Worm (Caenorhabditis elegans): ENCODE results near the gene rde-8.
A peak's percentile ranks its signal among the peaks of the same experiment; 100 is the strongest.

rde-8 gene

DNA sequence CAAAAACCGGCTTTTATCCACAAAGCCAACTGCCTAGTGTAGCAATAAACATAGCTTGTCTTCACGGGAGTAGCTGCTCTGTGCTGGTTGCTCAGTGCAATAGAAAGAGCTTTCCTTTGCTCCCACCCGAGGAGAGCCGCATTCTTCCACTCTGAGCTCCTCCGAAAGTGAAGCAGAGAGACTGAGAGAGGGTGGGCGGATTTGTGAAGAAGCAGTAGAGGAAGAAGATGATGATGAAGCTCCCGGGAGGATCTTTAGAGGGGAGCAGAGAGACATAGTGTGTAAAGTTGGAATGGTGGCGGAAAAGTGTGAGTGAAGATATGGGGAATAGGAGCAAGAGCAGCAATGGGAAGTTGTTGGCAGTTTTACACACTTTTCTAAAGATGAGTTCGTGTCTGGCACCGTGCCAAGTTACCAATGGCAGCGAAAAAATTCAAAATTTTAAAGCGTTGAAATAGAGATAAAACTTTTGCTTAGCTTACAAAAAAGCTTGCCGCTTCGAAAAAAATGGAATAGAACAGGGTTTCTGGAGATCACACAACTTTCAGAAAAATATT, 4.5 kb downstream of the rde-8 start, which contains the start of gene ZC477.4:
Gene ZC477.4 (minus strand): TSS at position 276 of the 557 bp plus-strand sequence.
- no peak for TF ChIP-seq nhr-77 (tag; optimal IDR thresholded peaks at IDR 0.05)
- TF ChIP-seq F13H6.1 (tag; optimal IDR thresholded peaks at IDR 0.05) = peak; percentile 74
- no peak for TF ChIP-seq nhr-25 (tag; optimal IDR thresholded peaks at IDR 0.05)
- TF ChIP-seq nhr-129 (tag; optimal IDR thresholded peaks at IDR 0.05) = peak; percentile 67
- TF ChIP-seq C34F6.9 (tag; optimal IDR thresholded peaks at IDR 0.05) = peak; percentile 41
- TF ChIP-seq sma-9 (GFP tag; optimal IDR thresholded peaks at IDR 0.05) = peak; percentile 48
- TF ChIP-seq sma-9 (tag; optimal IDR thresholded peaks at IDR 0.05) = no peak

DNA sequence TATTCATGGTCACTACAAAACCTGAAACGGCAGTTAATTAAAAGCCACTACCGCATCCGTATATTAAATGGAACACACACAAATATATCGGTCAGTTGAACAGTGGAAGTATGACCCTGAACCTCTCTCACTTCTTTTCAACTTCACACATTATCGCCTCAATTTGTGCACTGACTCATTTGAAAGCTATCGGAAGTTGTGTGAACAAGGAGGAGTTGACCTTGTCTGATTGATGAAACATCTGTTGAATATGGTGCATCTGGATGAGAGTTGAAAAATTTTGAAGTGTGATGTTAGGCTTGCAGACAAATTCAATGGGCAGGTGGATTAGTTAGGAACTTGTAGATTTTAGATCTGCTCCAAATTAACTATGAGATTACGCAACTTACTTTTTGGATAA, 5.6 kb downstream of the rde-8 start:
- TF ChIP-seq lsy-2 (tag; optimal IDR thresholded peaks at IDR 0.05) (no peak), lin-39 (tag; optimal IDR thresholded peaks at IDR 0.05) (no peak), nhr-129 (tag; optimal IDR thresholded peaks at IDR 0.05) (no peak)

DNA sequence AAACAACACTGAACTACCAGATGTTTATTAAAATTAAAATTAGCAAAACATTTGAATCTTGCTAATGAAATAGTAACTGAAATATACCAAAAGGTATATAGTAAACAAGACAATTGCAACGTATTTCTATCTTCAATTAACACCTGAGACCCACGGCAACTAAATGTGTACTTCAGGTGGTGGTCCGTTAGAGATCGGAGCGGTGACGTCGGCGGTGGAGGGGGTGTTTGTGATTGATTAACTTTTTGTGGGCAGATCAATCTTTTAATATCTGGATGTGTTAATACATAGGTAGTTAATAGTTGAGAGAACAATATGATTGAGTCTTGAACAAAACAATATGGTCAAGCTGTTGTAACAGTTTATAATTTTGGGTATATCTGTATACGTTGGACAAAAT, 7.0 kb downstream of the rde-8 start:
- TF ChIP-seq Y55F3AM.14 (GFP tag; optimal IDR thresholded peaks at IDR 0.05) (no peak), sma-9 (GFP tag; optimal IDR thresholded peaks at IDR 0.05) (peak; percentile 72), sma-9 (tag; optimal IDR thresholded peaks at IDR 0.05) (no peak), elt-3 (tag; optimal IDR thresholded peaks at IDR 0.05) (no peak)

DNA sequence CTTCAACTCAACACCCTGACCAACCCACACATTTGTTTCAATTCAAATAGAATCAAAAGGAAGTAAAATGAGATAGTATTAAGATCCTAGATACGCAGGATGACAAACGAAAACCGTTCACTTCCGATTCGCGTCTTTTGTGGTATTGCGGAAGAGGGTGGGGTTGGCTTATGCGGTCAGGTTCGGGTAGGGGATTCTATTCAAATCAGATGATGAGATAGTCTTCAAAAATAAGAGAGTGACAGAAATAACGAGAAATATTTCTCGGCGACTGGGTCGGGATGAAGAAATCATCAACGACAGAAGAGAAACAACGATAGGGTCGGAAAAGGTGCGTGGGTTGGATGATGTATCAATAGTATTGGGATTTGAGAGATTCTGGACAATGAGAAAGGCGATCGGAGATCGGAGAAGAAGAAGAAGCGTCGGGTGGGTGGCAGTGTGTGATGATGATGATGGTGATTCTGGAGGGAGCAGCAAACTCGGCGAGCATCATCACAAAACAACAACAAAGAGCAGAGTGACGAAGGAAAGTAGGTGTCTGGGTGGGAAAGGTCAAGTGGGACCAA, 7.6 kb downstream of the rde-8 start:
- TF ChIP-seq nhr-11 (tag; optimal IDR thresholded peaks at IDR 0.05) (no peak), sma-9 (GFP tag; optimal IDR thresholded peaks at IDR 0.05) (peak; percentile 28), sma-9 (tag; optimal IDR thresholded peaks at IDR 0.05) (no peak), C34F6.9 (tag; optimal IDR thresholded peaks at IDR 0.05) (peak; percentile 31), dmd-4 (tag; optimal IDR thresholded peaks at IDR 0.05) (no peak), lsy-2 (tag; optimal IDR thresholded peaks at IDR 0.05) (peak in 1 of 2 experiments; percentile 15), blmp-1 (tag; optimal IDR thresholded peaks at IDR 0.05; ENCODE audit: insufficient read depth) (peak; percentile 27), F13H6.1 (tag; optimal IDR thresholded peaks at IDR 0.05) (peak; percentile 49), nhr-21 (tag; optimal IDR thresholded peaks at IDR 0.05) (peak; percentile 25), mab-5 (tag; optimal IDR thresholded peaks at IDR 0.05) (no peak), nhr-129 (tag; optimal IDR thresholded peaks at IDR 0.05) (peak; percentile 25), unc-39 (tag; optimal IDR thresholded peaks at IDR 0.05) (no peak)

DNA sequence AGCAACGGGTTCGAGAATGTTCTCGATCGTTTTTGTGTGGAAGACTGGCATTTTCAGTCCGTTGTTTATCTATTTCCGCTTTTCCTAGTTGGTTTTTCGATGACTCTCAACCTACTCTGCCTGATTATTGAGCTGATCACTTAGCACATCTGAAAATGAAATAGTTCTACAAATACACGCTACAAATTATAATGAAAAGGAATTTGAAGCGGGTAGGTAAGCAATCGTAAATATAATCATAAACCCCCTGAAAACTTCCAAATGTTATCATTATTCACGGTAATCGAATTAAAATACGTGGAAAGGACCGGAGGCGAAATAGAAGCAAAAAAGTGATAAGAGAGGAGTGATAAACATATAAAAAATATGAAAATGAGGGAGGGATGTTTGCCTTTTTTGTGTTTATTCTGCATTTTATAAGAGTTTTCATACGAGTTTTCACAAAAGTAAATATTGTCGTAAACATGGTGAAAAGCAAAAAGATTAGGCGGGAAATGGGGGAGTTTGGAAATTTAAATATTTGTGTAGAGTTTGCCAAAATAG, 8.8 kb downstream of the rde-8 start, which contains the start of gene deb-1:
Gene deb-1 (minus strand): TSS at position 51 of the 543 bp plus-strand sequence.
- TF ChIP-seq nhr-25 (tag; optimal IDR thresholded peaks at IDR 0.05) = no peak
- no peak for TF ChIP-seq nhr-11 (tag; optimal IDR thresholded peaks at IDR 0.05)
- no peak for TF ChIP-seq egl-27 (tag; optimal IDR thresholded peaks at IDR 0.05)
- peak; percentile 76 for TF ChIP-seq crh-2 (tag; optimal IDR thresholded peaks at IDR 0.05)
- TF ChIP-seq unc-55 (GFP tag; optimal IDR thresholded peaks at IDR 0.05) = no peak
- no peak for TF ChIP-seq Y55F3AM.14 (GFP tag; optimal IDR thresholded peaks at IDR 0.05)
- TF ChIP-seq unc-39 (tag; optimal IDR thresholded peaks at IDR 0.05) = no peak
- TF ChIP-seq fos-1 (tag; optimal IDR thresholded peaks at IDR 0.05) = peak; percentile 44
- TF ChIP-seq blmp-1 (tag; optimal IDR thresholded peaks at IDR 0.05; ENCODE audit: insufficient read depth) = no peak
- no peak for TF ChIP-seq ceh-82 (tag; optimal IDR thresholded peaks at IDR 0.05)
- TF ChIP-seq nhr-6 (tag; optimal IDR thresholded peaks at IDR 0.05) = no peak

DNA sequence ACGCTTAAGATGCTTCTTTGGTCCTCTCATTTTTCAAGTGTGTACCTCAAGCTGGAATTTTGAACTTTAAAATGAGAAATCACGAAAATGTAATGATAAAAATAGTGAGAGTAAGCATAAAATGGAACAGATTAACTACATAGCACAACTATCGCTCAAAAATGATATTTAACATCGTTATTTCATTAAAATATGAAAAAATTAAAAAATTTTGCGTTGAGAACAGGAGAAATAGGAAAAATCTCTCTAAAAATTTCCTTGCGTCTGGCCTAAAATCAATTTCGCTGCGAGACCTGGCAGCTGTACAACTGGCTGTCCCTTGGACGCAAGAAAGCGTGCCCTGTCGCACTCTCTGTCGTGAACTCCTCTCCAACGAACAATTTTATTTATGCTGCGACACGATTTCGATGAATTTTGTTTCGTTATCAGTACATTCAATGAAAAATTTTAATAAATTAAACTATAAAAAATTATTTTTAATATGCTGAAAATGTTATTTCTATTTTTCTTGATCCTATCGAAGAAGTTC, 18.4 kb downstream of the rde-8 start, which contains the start of gene rps-4:
Gene rps-4 (minus strand): TSS at position 51 of the 529 bp plus-strand sequence.
- no peak for TF ChIP-seq ztf-1 (GFP tag; conservative IDR thresholded peaks at IDR 0.05)
- no peak for TF ChIP-seq dmd-4 (tag; optimal IDR thresholded peaks at IDR 0.05)
- peak; percentile 23 for TF ChIP-seq nhr-10 (tag; optimal IDR thresholded peaks at IDR 0.05)
- TF ChIP-seq gmeb-1 (tag; optimal IDR thresholded peaks at IDR 0.05) = peak; percentile 90
- peak; percentile 71 for TF ChIP-seq ama-1 (optimal IDR thresholded peaks at IDR 0.05)
- TF ChIP-seq R02D3.7 (tag; optimal IDR thresholded peaks at IDR 0.05) = peak; percentile 36
- TF ChIP-seq nhr-12 (tag; optimal IDR thresholded peaks at IDR 0.05) = no peak
- peak; percentile 88 for TF ChIP-seq sma-3 (GFP tag; optimal IDR thresholded peaks at IDR 0.05)
- TF ChIP-seq aly-2 (tag; optimal IDR thresholded peaks at IDR 0.05) = no peak
- TF ChIP-seq snpc-4 (tag; optimal IDR thresholded peaks at IDR 0.05) = peak; percentile 78
- TF ChIP-seq zag-1 (tag; optimal IDR thresholded peaks at IDR 0.05) = peak; percentile 59
- TF ChIP-seq mab-5 (tag; optimal IDR thresholded peaks at IDR 0.05) = peak; percentile 79
- peak; percentile 84 for TF ChIP-seq nhr-129 (tag; optimal IDR thresholded peaks at IDR 0.05)
- peak; percentile 75 for TF ChIP-seq sma-9 (GFP tag; optimal IDR thresholded peaks at IDR 0.05)
- TF ChIP-seq sma-9 (tag; optimal IDR thresholded peaks at IDR 0.05) = no peak
- no peak for TF ChIP-seq nhr-77 (tag; optimal IDR thresholded peaks at IDR 0.05)
- no peak for TF ChIP-seq mbf-1 (tag; optimal IDR thresholded peaks at IDR 0.05)
- peak; percentile 79 for TF ChIP-seq F13H6.1 (tag; optimal IDR thresholded peaks at IDR 0.05)
- peak in 1 of 2 experiments; percentile 49 for TF ChIP-seq mdl-1 (tag; optimal IDR thresholded peaks at IDR 0.05)
- no peak for TF ChIP-seq unc-62 (GFP tag; optimal IDR thresholded peaks at IDR 0.05)
- no peak for TF ChIP-seq nhr-11 (tag; optimal IDR thresholded peaks at IDR 0.05)
- peak; percentile 16 for TF ChIP-seq ceh-16 (tag; optimal IDR thresholded peaks at IDR 0.05)
- no peak for TF ChIP-seq Y55F3AM.14 (GFP tag; optimal IDR thresholded peaks at IDR 0.05)
- peak; percentile 79 for TF ChIP-seq sem-4 (tag; optimal IDR thresholded peaks at IDR 0.05)
- TF ChIP-seq elt-3 (tag; optimal IDR thresholded peaks at IDR 0.05) = no peak
- TF ChIP-seq egl-27 (tag; optimal IDR thresholded peaks at IDR 0.05) = peak; percentile 63
- TF ChIP-seq nhr-6 (tag; optimal IDR thresholded peaks at IDR 0.05) = peak; percentile 66
- TF ChIP-seq unc-55 (GFP tag; optimal IDR thresholded peaks at IDR 0.05) = peak; percentile 92
